Fruit fly (Drosophila melanogaster): ENCODE measurements around the gene CG5790.

DNA sequence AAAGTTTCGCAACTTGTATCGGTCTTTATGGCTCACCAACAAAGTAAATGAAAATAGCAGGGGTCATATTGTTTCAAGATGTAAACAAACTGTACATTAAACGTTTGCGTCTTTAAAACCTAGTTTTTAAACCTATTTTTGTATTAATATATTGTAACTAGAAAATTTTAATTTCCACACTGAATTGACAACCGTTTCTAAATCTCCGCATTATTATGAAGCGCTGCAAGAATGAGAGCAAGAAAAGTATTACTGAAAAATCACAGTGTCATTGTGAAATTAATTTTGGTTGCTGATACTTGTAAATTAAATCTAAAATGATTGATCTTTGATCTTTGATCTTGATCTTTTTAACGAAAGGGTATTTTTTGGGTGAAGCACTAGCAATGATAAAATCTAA is 3.3 kb upstream of the CG5790 start, which contains the start of gene CG43362:
- no peak for TF ChIP-seq psq (optimal IDR thresholded peaks at IDR 0.05)
- no peak for TF ChIP-seq usp (GFP tag; optimal IDR thresholded peaks at IDR 0.05)
- TF ChIP-seq Dll (optimal IDR thresholded peaks at IDR 0.05): no peak

All from whole organism.